Worm (Caenorhabditis elegans) whole organism, L1 larva: ENCODE results near the gene F12A10.1.

Source experiments
- C04F5.9 ChIP-seq: sonication (generic microtip); optimal IDR thresholded peaks from 2 replicates; lab custom pipeline; 2016; ENCODE audit warnings: missing genetic modification characterization, missing compliant biosample characterization
- F16B12.6 ChIP-seq: fragments of 150-350 bp; optimal IDR thresholded peaks from 2 replicates; lab custom pipeline; 2014; ENCODE audit warnings: missing biosample characterization, missing genetic modification characterization
- aha-1 ChIP-seq: fragments of 150-350 bp; optimal IDR thresholded peaks from 2 replicates; lab custom pipeline; 2014; ENCODE audit warnings: missing biosample characterization, missing genetic modification characterization
- alr-1 ChIP-seq: fragments of 200-800 bp; sonication (Bioruptor generic); optimal IDR thresholded peaks from 2 replicates; lab custom pipeline; 2018; ENCODE audit warnings: borderline replicate concordance, mild to moderate bottlenecking, missing genetic modification characterization, missing compliant biosample characterization
- ama-1 ChIP-seq: fragments of 150-350 bp; optimal IDR thresholded peaks from 2 replicates; lab custom pipeline; 2014
- blmp-1 ChIP-seq: fragments of 150-350 bp; optimal IDR thresholded peaks from 2 replicates; lab custom pipeline; 2014; ENCODE audit warnings: missing biosample characterization, missing genetic modification characterization
- ceh-8 ChIP-seq: fragments of 200-800 bp; sonication (Bioruptor generic); optimal IDR thresholded peaks from 2 replicates; lab custom pipeline; 2018; ENCODE audit warnings: mild to moderate bottlenecking, missing genetic modification characterization, moderate library complexity, missing compliant biosample characterization
- ceh-82 ChIP-seq, 3 experiments: fragments of 150-350 bp in 1 of 3; sonication (generic microtip) in 2 of 3; optimal IDR thresholded peaks; 2 replicates each; lab custom pipeline; 2014 to 2017; ENCODE audit warnings: missing biosample characterization in 3 of 3, missing genetic modification characterization in 3 of 3
- ceh-90 ChIP-seq: sonication (generic microtip); optimal IDR thresholded peaks from 2 replicates; lab custom pipeline; 2016; ENCODE audit warnings: missing genetic modification characterization, missing compliant biosample characterization
- ces-1 ChIP-seq: fragments of 150-350 bp; optimal IDR thresholded peaks from 2 replicates; lab custom pipeline; 2014; ENCODE audit warnings: missing biosample characterization, missing genetic modification reagents, missing genetic modification characterization
- dpl-1 ChIP-seq, 3 experiments: fragments of 150-350 bp in 2 of 3; sonication (generic microtip) in 1 of 3; optimal IDR thresholded peaks; 2 replicates each; lab custom pipeline; 2014 to 2017; ENCODE audit warnings: missing biosample characterization in 3 of 3, missing genetic modification characterization in 3 of 3, missing genetic modification reagents in 3 of 3
- dsc-1 ChIP-seq: sonication (generic microtip); optimal IDR thresholded peaks from 2 replicates; lab custom pipeline; 2016; ENCODE audit warnings: mild to moderate bottlenecking, missing genetic modification characterization, missing compliant biosample characterization
- efl-3 ChIP-seq: fragments of 200-800 bp; sonication (Bioruptor generic); optimal IDR thresholded peaks from 2 replicates; lab custom pipeline; 2018; ENCODE audit warnings: mild to moderate bottlenecking, missing genetic modification characterization, missing compliant biosample characterization
- egl-27 ChIP-seq, 2 experiments: fragments of 150-350 bp in 1 of 2; sonication (generic microtip); optimal IDR thresholded peaks; 3 replicates each; lab custom pipeline; 2017 to 2018; ENCODE audit warnings: missing biosample characterization in 2 of 2, missing genetic modification characterization in 2 of 2, missing genetic modification reagents in 2 of 2
- elt-2 ChIP-seq: sonication (generic microtip); optimal IDR thresholded peaks from 2 replicates; lab custom pipeline; 2016; ENCODE audit warnings: missing genetic modification characterization, mild to moderate bottlenecking, inconsistent platforms, missing compliant biosample characterization, missing genetic modification reagents
- ets-5 ChIP-seq: fragments of 200-800 bp; sonication (Bioruptor generic); IDR thresholded peaks from 2 replicates; pipeline ENCODE4 v1.3.6; 2022; ENCODE audit warnings: missing genetic modification characterization, missing compliant biosample characterization
- fkh-10 ChIP-seq: sonication (generic microtip); optimal IDR thresholded peaks from 2 replicates; lab custom pipeline; 2017; ENCODE audit warnings: missing biosample characterization, missing genetic modification reagents, missing genetic modification characterization
- fkh-4 ChIP-seq: sonication (generic microtip); optimal IDR thresholded peaks from 2 replicates; lab custom pipeline; 2016; ENCODE audit warnings: missing compliant biosample characterization, missing genetic modification characterization, borderline replicate concordance
- fos-1 ChIP-seq: fragments of 150-350 bp; optimal IDR thresholded peaks from 2 replicates; lab custom pipeline; 2014; ENCODE audit warnings: missing biosample characterization, missing genetic modification characterization
- grh-1 ChIP-seq: fragments of 200-800 bp; sonication (Bioruptor generic); IDR thresholded peaks from 2 replicates; pipeline ENCODE4 v1.3.6; 2022; ENCODE audit warnings: missing genetic modification reagents, missing genetic modification characterization, missing compliant biosample characterization
- hlh-17 ChIP-seq: fragments of 200-800 bp; sonication (Bioruptor generic); optimal IDR thresholded peaks from 2 replicates; lab custom pipeline; 2018; ENCODE audit warnings: missing genetic modification characterization, mild to moderate bottlenecking, missing compliant biosample characterization, moderate library complexity, borderline replicate concordance
- hpl-2 ChIP-seq: fragments of 150-350 bp; optimal IDR thresholded peaks from 2 replicates; lab custom pipeline; 2014; ENCODE audit warnings: missing biosample characterization, missing genetic modification reagents, missing genetic modification characterization
- isw-1 ChIP-seq: fragments of 200-800 bp; sonication (Bioruptor generic); IDR thresholded peaks from 2 replicates; pipeline ENCODE4 v1.3.6; 2022; ENCODE audit warnings: missing genetic modification characterization, missing compliant biosample characterization
- jun-1 ChIP-seq: fragments of 150-350 bp; optimal IDR thresholded peaks from 2 replicates; lab custom pipeline; 2014; ENCODE audit warnings: missing biosample characterization, missing genetic modification reagents, missing genetic modification characterization
- lin-13 ChIP-seq: fragments of 150-350 bp; optimal IDR thresholded peaks from 2 replicates; lab custom pipeline; 2014; ENCODE audit warnings: missing biosample characterization, missing genetic modification reagents, missing genetic modification characterization
- lin-14 ChIP-seq: fragments of 200-800 bp; sonication (Bioruptor generic); optimal IDR thresholded peaks from 2 replicates; lab custom pipeline; 2018; ENCODE audit warnings: mild to moderate bottlenecking, missing genetic modification characterization, moderate library complexity, missing compliant biosample characterization
- lin-15B ChIP-seq: fragments of 150-350 bp; sonication (generic microtip); optimal IDR thresholded peaks from 3 replicates; lab custom pipeline; 2014; ENCODE audit warnings: missing biosample characterization, missing genetic modification characterization
- lin-35 ChIP-seq, 2 experiments: fragments of 150-350 bp; optimal IDR thresholded peaks; 2 replicates each; lab custom pipeline; 2014; ENCODE audit warnings: missing biosample characterization in 2 of 2, missing genetic modification characterization in 2 of 2, missing genetic modification reagents in 2 of 2
- lin-39 ChIP-seq: fragments of 150-350 bp; optimal IDR thresholded peaks from 2 replicates; lab custom pipeline; 2014; ENCODE audit warnings: missing biosample characterization, missing genetic modification reagents, missing genetic modification characterization
- lir-3 ChIP-seq: sonication (generic microtip); optimal IDR thresholded peaks from 2 replicates; lab custom pipeline; 2016; ENCODE audit warnings: mild to moderate bottlenecking, missing genetic modification characterization, moderate library complexity, missing compliant biosample characterization; ENCODE audit not compliant: poor library complexity
- lsy-2 ChIP-seq, 2 experiments: fragments of 150-350 bp; optimal IDR thresholded peaks; 2 replicates each; lab custom pipeline; 2014; ENCODE audit warnings: missing biosample characterization in 2 of 2, missing genetic modification characterization in 2 of 2
- mef-2 ChIP-seq: fragments of 150-350 bp; optimal IDR thresholded peaks from 2 replicates; lab custom pipeline; 2014; ENCODE audit warnings: missing biosample characterization, missing genetic modification characterization
- mep-1 ChIP-seq: fragments of 150-350 bp; optimal IDR thresholded peaks from 2 replicates; lab custom pipeline; 2014; ENCODE audit warnings: missing biosample characterization, missing genetic modification characterization
- nhr-12 ChIP-seq: sonication (generic microtip); optimal IDR thresholded peaks from 2 replicates; lab custom pipeline; 2017; ENCODE audit warnings: missing biosample characterization, missing genetic modification characterization
- nhr-237 ChIP-seq: fragments of 150-350 bp; optimal IDR thresholded peaks from 2 replicates; lab custom pipeline; 2014; ENCODE audit warnings: missing biosample characterization, missing genetic modification characterization
- nhr-28 ChIP-seq: fragments of 150-350 bp; optimal IDR thresholded peaks from 2 replicates; lab custom pipeline; 2014; ENCODE audit warnings: missing biosample characterization, missing genetic modification characterization
- nhr-76 ChIP-seq: sonication (generic microtip); optimal IDR thresholded peaks from 2 replicates; lab custom pipeline; 2017; ENCODE audit warnings: missing biosample characterization, missing genetic modification characterization
- nhr-77 ChIP-seq: fragments of 150-350 bp; optimal IDR thresholded peaks from 2 replicates; lab custom pipeline; 2014; ENCODE audit warnings: missing biosample characterization, missing genetic modification characterization
- nhr-85 ChIP-seq: sonication (generic microtip); peaks from one replicate; lab custom pipeline; 2016; ENCODE audit warnings: missing genetic modification characterization, inconsistent platforms, missing compliant biosample characterization
- nhr-90 ChIP-seq: sonication (generic microtip); optimal IDR thresholded peaks from 2 replicates; lab custom pipeline; 2016; ENCODE audit warnings: mild to moderate bottlenecking, missing genetic modification characterization, missing compliant biosample characterization; ENCODE audit not compliant: poor library complexity
- pag-3 ChIP-seq: sonication (generic microtip); optimal IDR thresholded peaks from 2 replicates; lab custom pipeline; 2017; ENCODE audit warnings: missing genetic modification characterization, mild to moderate bottlenecking, missing compliant biosample characterization, antibody characterized with exemption, borderline replicate concordance; ENCODE audit not compliant: insufficient read depth
- pqm-1 ChIP-seq: sonication (generic microtip); optimal IDR thresholded peaks from 3 replicates; lab custom pipeline; 2017; ENCODE audit warnings: missing biosample characterization, missing genetic modification characterization
- rnt-1 ChIP-seq: sonication (generic microtip); optimal IDR thresholded peaks from 2 replicates; lab custom pipeline; 2016; ENCODE audit warnings: mild to moderate bottlenecking, missing genetic modification characterization, moderate library complexity, missing compliant biosample characterization
- skn-1 ChIP-seq: fragments of 150-350 bp; optimal IDR thresholded peaks from 2 replicates; lab custom pipeline; 2014; ENCODE audit warnings: missing biosample characterization, missing genetic modification characterization
- snu-23 ChIP-seq: sonication (generic microtip); optimal IDR thresholded peaks from 2 replicates; lab custom pipeline; 2016; ENCODE audit warnings: missing genetic modification characterization, missing compliant biosample characterization
- sptf-1 ChIP-seq: fragments of 150-350 bp; optimal IDR thresholded peaks from 2 replicates; lab custom pipeline; 2014; ENCODE audit warnings: missing biosample characterization, missing genetic modification characterization
- tbx-2 ChIP-seq: sonication (generic microtip); optimal IDR thresholded peaks from 2 replicates; lab custom pipeline; 2016; ENCODE audit warnings: missing genetic modification characterization, missing compliant biosample characterization
- tlp-1 ChIP-seq: fragments of 150-350 bp; optimal IDR thresholded peaks from 2 replicates; lab custom pipeline; 2014; ENCODE audit warnings: missing biosample characterization, missing genetic modification characterization
- unc-130 ChIP-seq: fragments of 150-350 bp; optimal IDR thresholded peaks from 2 replicates; lab custom pipeline; 2017; ENCODE audit warnings: missing biosample characterization, missing genetic modification characterization, inconsistent platforms
- unc-86 ChIP-seq: sonication (generic microtip); optimal IDR thresholded peaks from 2 replicates; lab custom pipeline; 2016; ENCODE audit warnings: missing genetic modification characterization, missing compliant biosample characterization
- vab-15 ChIP-seq: sonication (generic microtip); optimal IDR thresholded peaks from 2 replicates; lab custom pipeline; 2017; ENCODE audit warnings: missing genotype, mild to moderate bottlenecking, missing genetic modification characterization, missing compliant biosample characterization
- xbp-1 ChIP-seq: sonication (generic microtip); optimal IDR thresholded peaks from 2 replicates; lab custom pipeline; 2016; ENCODE audit warnings: missing genetic modification characterization, missing compliant biosample characterization
- zip-4 ChIP-seq: fragments of 200-800 bp; sonication (Bioruptor generic); optimal IDR thresholded peaks from 2 replicates; lab custom pipeline; 2018; ENCODE audit warnings: mild to moderate bottlenecking, missing genetic modification characterization, moderate library complexity, missing compliant biosample characterization

Gene F12A10.1

ce11 chrII:5473946-5474423 is 22.4 kb upstream of the F12A10.1 start, which contains the start of gene mrps-16 (continued):
- TF ChIP-seq lin-39 (peak; percentile 41), alr-1 (tag; lab: Kevin White, UChicago) (no peak), nhr-237 (tag; lab: Kevin White, UChicago) (no peak), nhr-77 (tag; lab: Kevin White, UChicago) (peak; percentile 37), fkh-4 (tag; lab: Kevin White, UChicago) (no peak), tlp-1 (tag; lab: Kevin White, UChicago) (no peak), elt-2 (tag; lab: Kevin White, UChicago) (peak; percentile 61), skn-1 (tag; lab: Kevin White, UChicago) (peak; percentile 52), mef-2 (tag; lab: Kevin White, UChicago) (no peak), tbx-2 (tag; lab: Kevin White, UChicago) (peak; percentile 79), fkh-10 (GFP tag; lab: Kevin White, UChicago) (no peak), hlh-17 (no peak), lir-3 (tag; lab: Kevin White, UChicago) (peak; percentile 41), sptf-1 (tag; lab: Kevin White, UChicago) (no peak), fos-1 (tag; lab: Kevin White, UChicago) (peak; percentile 45), ces-1 (no peak), pag-3 (no peak), hpl-2 (GFP tag; lab: Kevin White, UChicago) (no peak), ceh-90 (tag; lab: Kevin White, UChicago) (no peak), C04F5.9 (tag; lab: Kevin White, UChicago) (peak; percentile 4), lin-13 (peak; percentile 32), nhr-12 (tag; lab: Kevin White, UChicago) (no peak), jun-1 (tag; lab: Kevin White, UChicago) (peak; percentile 58), rnt-1 (tag; lab: Kevin White, UChicago) (peak; percentile 79), egl-27 (tag; optimal IDR thresholded peaks at IDR 0.05; lab: Kevin White, UChicago) (no peak), unc-86 (peak; percentile 58), lsy-2 (tag; optimal IDR thresholded peaks at IDR 0.05; lab: Kevin White, UChicago) (peak; percentile 82 to 83), aha-1 (tag; lab: Kevin White, UChicago) (no peak), unc-130 (peak; percentile 58), ceh-8 (GFP tag; lab: Kevin White, UChicago) (peak; percentile 6), lin-15B (tag; lab: Kevin White, UChicago) (peak; percentile 31), blmp-1 (tag; lab: Kevin White, UChicago) (peak; percentile 59), efl-3 (GFP tag; lab: Kevin White, UChicago) (no peak), lin-14 (GFP tag; lab: Kevin White, UChicago) (peak; percentile 62), mep-1 (tag; lab: Kevin White, UChicago) (peak; percentile 84), grh-1 (GFP tag; lab: Robert Waterston, UW) (peak; percentile 54), dsc-1 (tag; lab: Kevin White, UChicago) (peak; percentile 59), ceh-82 (tag; optimal IDR thresholded peaks at IDR 0.05; lab: Kevin White, UChicago) (peak; percentile 51 to 73 (median 67)), nhr-90 (peak; percentile 64), vab-15 (tag; lab: Kevin White, UChicago) (no peak), isw-1 (peak; percentile 55), F16B12.6 (peak; percentile 98), snu-23 (peak; percentile 80), nhr-28 (no peak), pqm-1 (no peak), nhr-85 (peak; percentile 87), zip-4 (peak; percentile 44), nhr-76 (tag; lab: Kevin White, UChicago) (no peak), dpl-1 (GFP tag; optimal IDR thresholded peaks at IDR 0.05; lab: Kevin White, UChicago) (peak; percentile 96 to 98 (median 97)), xbp-1 (peak; percentile 67), lin-35 (GFP tag; optimal IDR thresholded peaks at IDR 0.05; lab: Kevin White, UChicago) (peak; percentile 97 to 98), ama-1 (peak; percentile 15), ets-5 (GFP tag; lab: Robert Waterston, UW) (no peak)
